Worm (Caenorhabditis elegans) whole organism, L2 larva: ENCODE measurements around the gene gpa-6.

Experiments used
- blmp-1 ChIP-seq: sonication (generic microtip); optimal IDR thresholded peaks from 2 replicates; lab custom pipeline; 2017; ENCODE audit warnings: missing genetic modification characterization, mild to moderate bottlenecking, missing compliant biosample characterization, antibody characterized with exemption, moderate library complexity; ENCODE audit not compliant: insufficient read depth
- egl-27 ChIP-seq: sonication (generic microtip); optimal IDR thresholded peaks from 3 replicates; lab custom pipeline; 2017; ENCODE audit warnings: missing biosample characterization, missing genetic modification reagents, missing genetic modification characterization
- elt-3 ChIP-seq: sonication (generic microtip); optimal IDR thresholded peaks from 2 replicates; lab custom pipeline; 2017; ENCODE audit warnings: missing biosample characterization, missing genetic modification characterization
- lin-39 ChIP-seq: fragments of 150-350 bp; optimal IDR thresholded peaks from 2 replicates; lab custom pipeline; 2014; ENCODE audit warnings: missing biosample characterization, missing genetic modification reagents, missing genetic modification characterization
- nhr-10 ChIP-seq: sonication (generic microtip); optimal IDR thresholded peaks from 2 replicates; lab custom pipeline; 2017; ENCODE audit warnings: missing biosample characterization, missing genetic modification characterization
- nhr-237 ChIP-seq: fragments of 150-350 bp; optimal IDR thresholded peaks from 2 replicates; lab custom pipeline; 2014; ENCODE audit warnings: missing biosample characterization, missing genetic modification characterization
- nhr-77 ChIP-seq: fragments of 150-350 bp; optimal IDR thresholded peaks from 2 replicates; lab custom pipeline; 2014; ENCODE audit warnings: missing biosample characterization, missing genetic modification characterization
- sma-3 ChIP-seq: sonication (generic microtip); optimal IDR thresholded peaks from 2 replicates; lab custom pipeline; 2016; ENCODE audit warnings: missing genetic modification reagents, missing genetic modification characterization, missing compliant biosample characterization
- sma-9 ChIP-seq, 2 experiments: fragments of 150-350 bp in 1 of 2; sonication (generic microtip) in 1 of 2; optimal IDR thresholded peaks; 2 replicates each; lab custom pipeline; 2014 to 2016; ENCODE audit warnings: missing genetic modification characterization in 2 of 2, mild to moderate bottlenecking in 1 of 2, missing biosample characterization in 1 of 2, missing compliant biosample characterization in 1 of 2, missing genetic modification reagents in 1 of 2, moderate library complexity in 1 of 2
- snpc-4 ChIP-seq: fragments of 150-350 bp; optimal IDR thresholded peaks from 2 replicates; lab custom pipeline; 2014; ENCODE audit warnings: missing biosample characterization, missing genetic modification characterization
- unc-55 ChIP-seq: fragments of 150-350 bp; sonication (generic microtip); optimal IDR thresholded peaks from 3 replicates; lab custom pipeline; 2014; ENCODE audit warnings: missing biosample characterization, missing genetic modification reagents, missing genetic modification characterization
- zag-1 ChIP-seq: fragments of 150-350 bp; optimal IDR thresholded peaks from 2 replicates; lab custom pipeline; 2014; ENCODE audit warnings: missing biosample characterization, missing genetic modification characterization
- ztf-11 ChIP-seq: sonication (generic microtip); optimal IDR thresholded peaks from 2 replicates; lab custom pipeline; 2017; ENCODE audit warnings: missing biosample characterization, missing genetic modification characterization

DNA sequence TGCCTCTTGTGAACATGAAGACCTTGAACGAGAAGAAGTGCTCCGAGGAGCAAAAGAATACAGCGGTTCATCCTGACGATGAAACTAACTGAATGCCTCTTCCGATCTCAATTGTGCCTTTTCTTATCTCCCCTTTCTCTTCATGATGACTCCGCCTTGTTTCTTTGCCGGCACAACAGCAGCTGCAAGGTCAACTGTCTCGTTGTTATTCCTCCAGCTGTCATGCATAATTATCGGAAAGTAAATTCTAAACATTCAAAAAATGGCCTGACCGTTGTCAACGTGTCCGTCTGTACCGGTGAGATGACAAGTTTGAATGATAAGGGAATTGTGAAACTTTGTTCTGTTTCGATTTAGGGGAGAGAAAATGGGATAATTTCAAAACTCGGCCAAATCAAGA, 30.3 kb downstream of the gpa-6 start, which contains the start of gene asp-4:
- TF ChIP-seq unc-55 (no peak), elt-3 (tag; lab: Kevin White, UChicago) (no peak), nhr-77 (tag; lab: Kevin White, UChicago) (no peak), nhr-237 (no peak), sma-9 (GFP tag; optimal IDR thresholded peaks at IDR 0.05; lab: Kevin White, UChicago) (peak; percentile 4), sma-9 (tag; optimal IDR thresholded peaks at IDR 0.05; lab: Kevin White, UChicago) (no peak), lin-39 (tag; lab: Kevin White, UChicago) (no peak), snpc-4 (tag; lab: Kevin White, UChicago) (no peak), egl-27 (no peak), sma-3 (GFP tag; lab: Kevin White, UChicago) (no peak), nhr-10 (tag; lab: Kevin White, UChicago) (no peak), ztf-11 (tag; lab: Kevin White, UChicago) (no peak), zag-1 (tag; lab: Kevin White, UChicago) (no peak), blmp-1 (tag; lab: Kevin White, UChicago) (no peak)
